Fruit fly (Drosophila melanogaster): ENCODE measurements around the gene CG4045.
A peak's percentile ranks its signal among the peaks of the same experiment; 100 is the strongest.

The CG4045 gene

DNA sequence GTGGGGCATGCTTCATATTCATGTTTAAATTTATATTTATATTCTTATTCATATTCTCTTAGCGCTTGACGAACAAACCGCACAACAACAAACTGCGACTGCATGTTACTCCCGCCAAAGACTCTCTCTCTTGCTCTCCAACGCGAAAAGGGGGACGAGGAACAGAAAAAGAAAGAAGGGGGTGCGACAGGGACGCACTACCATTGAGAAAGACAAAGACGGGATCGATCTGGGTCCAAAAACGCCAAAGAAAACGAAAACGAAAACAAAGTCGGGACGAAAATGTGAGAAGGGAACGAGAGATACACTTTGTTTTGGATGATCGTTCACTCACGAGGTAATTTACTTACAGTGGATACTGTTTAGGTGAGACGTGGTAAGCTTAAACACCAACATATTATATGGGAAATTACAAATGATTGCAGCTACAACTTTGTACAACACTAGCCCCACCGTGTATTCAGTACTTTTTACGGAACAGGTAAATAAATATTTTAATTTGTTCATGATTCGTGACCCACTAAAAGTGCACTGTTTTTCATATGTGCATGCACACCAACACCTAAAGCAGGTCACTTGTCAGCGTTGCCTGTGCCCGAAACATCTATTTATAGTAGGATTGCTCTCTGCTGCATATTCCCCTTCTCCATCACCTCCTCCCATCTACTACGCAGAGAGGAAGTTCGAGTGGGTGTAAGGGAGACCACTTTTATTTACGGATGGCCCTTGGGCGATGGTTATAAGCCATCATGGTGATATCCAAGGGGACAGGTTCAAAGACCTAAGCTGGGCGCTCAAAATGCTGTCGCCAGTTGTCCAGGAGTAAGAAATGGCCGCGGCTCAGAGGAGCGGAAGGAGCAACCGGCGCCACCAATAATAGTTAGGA is 46.3 kb upstream of the CG4045 start (continued):
- no peak for TF ChIP-seq sc (optimal IDR thresholded peaks at IDR 0.05)
- TF ChIP-seq sc (GFP tag; optimal IDR thresholded peaks at IDR 0.05), result peak; percentile 37
- TF ChIP-seq fu2 (GFP tag; optimal IDR thresholded peaks at IDR 0.05), result no peak
- TF ChIP-seq Ada2b (GFP tag; IDR thresholded peaks at IDR 0.05), result peak; percentile 26; the same call in 1 of the 2 replicates
- no peak for TF ChIP-seq schlank (tag; optimal IDR thresholded peaks at IDR 0.05)
- no peak for TF ChIP-seq ro (GFP tag; IDR thresholded peaks at IDR 0.05)
- TF ChIP-seq CG7928 (GFP tag; optimal IDR thresholded peaks at IDR 0.05), result no peak
- TF ChIP-seq stc (GFP tag; IDR thresholded peaks at IDR 0.05), result no peak
- TF ChIP-seq nom (GFP tag; optimal IDR thresholded peaks at IDR 0.05), result no peak
- peak; percentile 32 for TF ChIP-seq Oli (tag; optimal IDR thresholded peaks at IDR 0.05)
- TF ChIP-seq sisA (GFP tag; IDR thresholded peaks at IDR 0.05), result peak; percentile 47; the same call in 1 of the 2 replicates
- no peak for TF ChIP-seq Dbx (GFP tag; IDR thresholded peaks at IDR 0.05)
- TF ChIP-seq gsb-n (tag; optimal IDR thresholded peaks at IDR 0.05), result no peak
- no peak for TF ChIP-seq jing (GFP tag; optimal IDR thresholded peaks at IDR 0.05)
- TF ChIP-seq org-1 (GFP tag; optimal IDR thresholded peaks at IDR 0.05), result peak; percentile 11
- TF ChIP-seq ewg (GFP tag; optimal IDR thresholded peaks at IDR 0.05), result no peak
- TF ChIP-seq CG2199 (GFP tag; IDR thresholded peaks at IDR 0.05), result no peak
- TF ChIP-seq CG7987 (GFP tag; optimal IDR thresholded peaks at IDR 0.05), result no peak
- no peak for TF ChIP-seq vfl (GFP tag; optimal IDR thresholded peaks at IDR 0.05)
- no peak for TF ChIP-seq klu (GFP tag; IDR thresholded peaks at IDR 0.05)
- TF ChIP-seq CG17612 (GFP tag; IDR thresholded peaks at IDR 0.05), result no peak
- TF ChIP-seq Side (GFP tag; optimal IDR thresholded peaks at IDR 0.05), result no peak
- TF ChIP-seq amos (GFP tag; IDR thresholded peaks at IDR 0.05; ENCODE audit: partially characterized antibody), result no peak
- peak; percentile 38 for TF ChIP-seq CG4820 (GFP tag; optimal IDR thresholded peaks at IDR 0.05)
- TF ChIP-seq Ssrp (tag; optimal IDR thresholded peaks at IDR 0.05), result peak; percentile 32
- no peak for TF ChIP-seq CG3065 (GFP tag; optimal IDR thresholded peaks at IDR 0.05)
- TF ChIP-seq pros (GFP tag; optimal IDR thresholded peaks at IDR 0.05), result no peak
- TF ChIP-seq seq (GFP tag; IDR thresholded peaks at IDR 0.05), result no peak
- TF ChIP-seq CG8944 (GFP tag; optimal IDR thresholded peaks at IDR 0.05), result no peak
- TF ChIP-seq CG18764 (GFP tag; optimal IDR thresholded peaks at IDR 0.05), result no peak
- TF ChIP-seq sug (tag; optimal IDR thresholded peaks at IDR 0.05), result no peak
- no peak for TF ChIP-seq Rfx (GFP tag; IDR thresholded peaks at IDR 0.05)
- no peak for TF ChIP-seq zen (tag; optimal IDR thresholded peaks at IDR 0.05)
- no peak for TF ChIP-seq ftz-f1 (GFP tag; optimal IDR thresholded peaks at IDR 0.05)
- no peak for TF ChIP-seq HHEX (GFP tag; optimal IDR thresholded peaks at IDR 0.05)
- no peak for TF ChIP-seq CG1647 (GFP tag; optimal IDR thresholded peaks at IDR 0.05)
- TF ChIP-seq CG17802 (tag; optimal IDR thresholded peaks at IDR 0.05), result no peak
- TF ChIP-seq da (GFP tag; optimal IDR thresholded peaks at IDR 0.05), result no peak
- no peak for TF ChIP-seq zf30C (GFP tag; optimal IDR thresholded peaks at IDR 0.05)
- TF ChIP-seq CG8359 (GFP tag; optimal IDR thresholded peaks at IDR 0.05; ENCODE audit: borderline replicate concordance), result peak; percentile 16
- peak; percentile 70 for TF ChIP-seq CG1603 (tag; optimal IDR thresholded peaks at IDR 0.05)
- peak; percentile 35 for TF ChIP-seq CG12219 (GFP tag; optimal IDR thresholded peaks at IDR 0.05)
- peak; percentile 58 for TF ChIP-seq phol (tag; optimal IDR thresholded peaks at IDR 0.05)
- TF ChIP-seq nau (GFP tag; optimal IDR thresholded peaks at IDR 0.05), result no peak
- TF ChIP-seq D (optimal IDR thresholded peaks at IDR 0.05), result no peak
- TF ChIP-seq D (GFP tag; optimal IDR thresholded peaks at IDR 0.05), result peak; percentile 46
- TF ChIP-seq CG10147 (GFP tag; optimal IDR thresholded peaks at IDR 0.05), result no peak
- peak; percentile 7 for TF ChIP-seq CG18619 (GFP tag; optimal IDR thresholded peaks at IDR 0.05)
- TF ChIP-seq Eip74EF (GFP tag; optimal IDR thresholded peaks at IDR 0.05), result no peak

Data from whole organism, embryonic.